Worm (Caenorhabditis elegans): ENCODE results near the gene npr-28.

npr-28 gene

ce11 chrX:8386068-8386851 is 35.4 kb upstream of the npr-28 start:
- TF ChIP-seq pha-4 (tag; optimal IDR thresholded peaks at IDR 0.05) (no peak), mls-2 (tag; optimal IDR thresholded peaks at IDR 0.05) (peak; percentile 91), mab-5 (tag; optimal IDR thresholded peaks at IDR 0.05) (peak; percentile 31), drap-1 (GFP tag; optimal IDR thresholded peaks at IDR 0.05) (peak; percentile 80), nhr-2 (tag; optimal IDR thresholded peaks at IDR 0.05) (no peak), unc-39 (tag; optimal IDR thresholded peaks at IDR 0.05) (no peak), ceh-83 (GFP tag; optimal IDR thresholded peaks at IDR 0.05) (peak; percentile 88), M03D4.4 (tag; optimal IDR thresholded peaks at IDR 0.05) (peak; percentile 89), tbx-8 (GFP tag; optimal IDR thresholded peaks at IDR 0.05) (peak; percentile 43), nhr-76 (tag; optimal IDR thresholded peaks at IDR 0.05) (no peak), nhr-12 (tag; optimal IDR thresholded peaks at IDR 0.05) (no peak), lin-13 (tag; optimal IDR thresholded peaks at IDR 0.05) (no peak), ceh-43 (GFP tag; optimal IDR thresholded peaks at IDR 0.05) (peak; percentile 76), zip-8 (tag; optimal IDR thresholded peaks at IDR 0.05) (no peak), cnd-1 (tag; optimal IDR thresholded peaks at IDR 0.05) (peak; percentile 81), sptf-1 (tag; optimal IDR thresholded peaks at IDR 0.05) (peak; percentile 88), nhr-237 (tag; optimal IDR thresholded peaks at IDR 0.05) (no peak), elt-3 (tag; optimal IDR thresholded peaks at IDR 0.05) (no peak), blmp-1 (tag; optimal IDR thresholded peaks at IDR 0.05) (no peak), lsy-2 (tag; optimal IDR thresholded peaks at IDR 0.05) (no peak), elt-1 (tag; optimal IDR thresholded peaks at IDR 0.05; ENCODE audit: borderline replicate concordance, insufficient read depth) (no peak), lin-32 (GFP tag; optimal IDR thresholded peaks at IDR 0.05) (peak; percentile 25), unc-120 (tag; optimal IDR thresholded peaks at IDR 0.05; ENCODE audit: poor library complexity, severe bottlenecking) (peak; percentile 57), sem-2 (GFP tag; optimal IDR thresholded peaks at IDR 0.05) (peak; percentile 77), mep-1 (tag; optimal IDR thresholded peaks at IDR 0.05) (peak; percentile 56), ham-2 (GFP tag; optimal IDR thresholded peaks at IDR 0.05) (no peak), unc-62 (GFP tag; optimal IDR thresholded peaks at IDR 0.05) (peak; percentile 25), bed-3 (GFP tag; optimal IDR thresholded peaks at IDR 0.05) (peak; percentile 66), ces-1 (GFP tag; optimal IDR thresholded peaks at IDR 0.05) (peak; percentile 36), snpc-4 (tag; optimal IDR thresholded peaks at IDR 0.05) (no peak), hlh-1 (tag; optimal IDR thresholded peaks at IDR 0.05) (peak; percentile 28), nhr-28 (tag; optimal IDR thresholded peaks at IDR 0.05) (peak; percentile 31), flh-1 (GFP tag; optimal IDR thresholded peaks at IDR 0.05) (peak; percentile 45), ceh-39 (tag; optimal IDR thresholded peaks at IDR 0.05) (peak; percentile 16), ztf-11 (tag; optimal IDR thresholded peaks at IDR 0.05) (peak; percentile 35)

DNA sequence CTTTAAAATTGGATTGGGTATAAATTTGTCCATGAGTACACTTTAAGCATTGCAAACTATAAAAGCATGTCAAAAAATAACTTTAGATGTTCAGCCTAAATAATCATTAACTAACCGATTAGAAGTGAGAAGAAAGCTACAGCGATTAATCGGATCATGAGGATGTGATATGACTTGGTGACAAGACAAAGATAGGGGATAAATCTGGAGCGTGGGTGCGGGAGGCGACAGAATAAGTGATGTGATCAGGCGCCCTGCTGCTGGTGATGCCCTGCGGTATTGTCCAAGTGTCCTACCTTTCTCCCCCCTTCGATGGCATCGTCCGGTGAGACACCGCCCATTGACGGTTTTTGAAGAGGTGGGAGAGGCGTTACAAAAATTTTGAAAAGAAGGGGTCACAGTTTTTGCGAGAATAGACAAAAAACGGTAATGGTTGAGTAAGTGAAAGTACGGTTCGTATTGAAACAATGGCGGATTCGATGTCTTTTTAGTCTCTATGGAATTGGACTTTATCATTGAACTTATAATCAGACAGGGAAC is 33.8 kb upstream of the npr-28 start, which contains the start of gene F41D9.2:
TSS of gene F41D9.2 (minus strand) at position 304 of the 540 bp plus-strand sequence.
- TF ChIP-seq ham-2 (GFP tag; optimal IDR thresholded peaks at IDR 0.05) (no peak), nhr-237 (tag; optimal IDR thresholded peaks at IDR 0.05) (no peak)

- TF ChIP-seq unc-62 (GFP tag; optimal IDR thresholded peaks at IDR 0.05) (no peak), ceh-43 (GFP tag; optimal IDR thresholded peaks at IDR 0.05) (no peak), drap-1 (GFP tag; optimal IDR thresholded peaks at IDR 0.05) (no peak), ceh-39 (tag; optimal IDR thresholded peaks at IDR 0.05) (no peak), lin-32 (GFP tag; optimal IDR thresholded peaks at IDR 0.05) (no peak), mep-1 (tag; optimal IDR thresholded peaks at IDR 0.05) (no peak), ces-1 (GFP tag; optimal IDR thresholded peaks at IDR 0.05) (no peak), sptf-1 (tag; optimal IDR thresholded peaks at IDR 0.05) (no peak), nhr-76 (tag; optimal IDR thresholded peaks at IDR 0.05) (no peak), nhr-2 (tag; optimal IDR thresholded peaks at IDR 0.05) (no peak), lsy-2 (tag; optimal IDR thresholded peaks at IDR 0.05) (no peak), elt-3 (tag; optimal IDR thresholded peaks at IDR 0.05) (no peak), mls-2 (tag; optimal IDR thresholded peaks at IDR 0.05) (no peak), ham-2 (GFP tag; optimal IDR thresholded peaks at IDR 0.05) (no peak)
Observed at ce11 chrX:8381651-8382050, 30.8 kb upstream of the npr-28 start.
